Worm (Caenorhabditis elegans) whole organism, L1 larva: ENCODE data around the gene F42H10.3.

Experiments used
- F16B12.6 ChIP-seq: fragments of 150-350 bp; optimal IDR thresholded peaks from 2 replicates; lab custom pipeline; 2014; ENCODE audit warnings: missing biosample characterization, missing genetic modification characterization
- Y116A8C.19 ChIP-seq: sonication (generic microtip); optimal IDR thresholded peaks from 2 replicates; lab custom pipeline; 2016; ENCODE audit warnings: missing compliant biosample characterization, missing genetic modification characterization, borderline replicate concordance
- alr-1 ChIP-seq: fragments of 200-800 bp; sonication (Bioruptor generic); optimal IDR thresholded peaks from 2 replicates; lab custom pipeline; 2018; ENCODE audit warnings: borderline replicate concordance, mild to moderate bottlenecking, missing genetic modification characterization, missing compliant biosample characterization
- aly-2 ChIP-seq: fragments of 150-350 bp; optimal IDR thresholded peaks from 2 replicates; lab custom pipeline; 2014; ENCODE audit warnings: missing biosample characterization, missing genetic modification characterization
- ama-1 ChIP-seq: fragments of 150-350 bp; optimal IDR thresholded peaks from 2 replicates; lab custom pipeline; 2014
- blmp-1 ChIP-seq: fragments of 150-350 bp; optimal IDR thresholded peaks from 2 replicates; lab custom pipeline; 2014; ENCODE audit warnings: missing biosample characterization, missing genetic modification characterization
- ceh-8 ChIP-seq: fragments of 200-800 bp; sonication (Bioruptor generic); optimal IDR thresholded peaks from 2 replicates; lab custom pipeline; 2018; ENCODE audit warnings: mild to moderate bottlenecking, missing genetic modification characterization, moderate library complexity, missing compliant biosample characterization
- ceh-88 ChIP-seq: fragments of 200-800 bp; sonication (Bioruptor generic); IDR thresholded peaks from 2 replicates; pipeline ENCODE4 v1.3.6; 2022; ENCODE audit warnings: missing genetic modification characterization, missing compliant biosample characterization
- ceh-90 ChIP-seq: sonication (generic microtip); optimal IDR thresholded peaks from 2 replicates; lab custom pipeline; 2016; ENCODE audit warnings: missing genetic modification characterization, missing compliant biosample characterization
- dpl-1 ChIP-seq, 3 experiments: fragments of 150-350 bp in 2 of 3; sonication (generic microtip) in 1 of 3; optimal IDR thresholded peaks; 2 replicates each; lab custom pipeline; 2014 to 2017; ENCODE audit warnings: missing biosample characterization in 3 of 3, missing genetic modification characterization in 3 of 3, missing genetic modification reagents in 3 of 3
- dsc-1 ChIP-seq: sonication (generic microtip); optimal IDR thresholded peaks from 2 replicates; lab custom pipeline; 2016; ENCODE audit warnings: mild to moderate bottlenecking, missing genetic modification characterization, missing compliant biosample characterization
- egl-13 ChIP-seq: sonication (generic microtip); optimal IDR thresholded peaks from 2 replicates; lab custom pipeline; 2016; ENCODE audit warnings: missing genotype, missing genetic modification reagents, missing genetic modification characterization, missing compliant biosample characterization
- elt-2 ChIP-seq: sonication (generic microtip); optimal IDR thresholded peaks from 2 replicates; lab custom pipeline; 2016; ENCODE audit warnings: missing genetic modification characterization, mild to moderate bottlenecking, inconsistent platforms, missing compliant biosample characterization, missing genetic modification reagents
- fkh-10 ChIP-seq: sonication (generic microtip); optimal IDR thresholded peaks from 2 replicates; lab custom pipeline; 2017; ENCODE audit warnings: missing biosample characterization, missing genetic modification reagents, missing genetic modification characterization
- fkh-8 ChIP-seq: sonication (generic microtip); optimal IDR thresholded peaks from 2 replicates; lab custom pipeline; 2016; ENCODE audit warnings: mild to moderate bottlenecking, missing genetic modification characterization, missing compliant biosample characterization
- fos-1 ChIP-seq: fragments of 150-350 bp; optimal IDR thresholded peaks from 2 replicates; lab custom pipeline; 2014; ENCODE audit warnings: missing biosample characterization, missing genetic modification characterization
- grh-1 ChIP-seq: fragments of 200-800 bp; sonication (Bioruptor generic); IDR thresholded peaks from 2 replicates; pipeline ENCODE4 v1.3.6; 2022; ENCODE audit warnings: missing genetic modification reagents, missing genetic modification characterization, missing compliant biosample characterization
- hlh-17 ChIP-seq: fragments of 200-800 bp; sonication (Bioruptor generic); optimal IDR thresholded peaks from 2 replicates; lab custom pipeline; 2018; ENCODE audit warnings: missing genetic modification characterization, mild to moderate bottlenecking, missing compliant biosample characterization, moderate library complexity, borderline replicate concordance
- hpl-2 ChIP-seq: fragments of 150-350 bp; optimal IDR thresholded peaks from 2 replicates; lab custom pipeline; 2014; ENCODE audit warnings: missing biosample characterization, missing genetic modification reagents, missing genetic modification characterization
- isw-1 ChIP-seq: fragments of 200-800 bp; sonication (Bioruptor generic); IDR thresholded peaks from 2 replicates; pipeline ENCODE4 v1.3.6; 2022; ENCODE audit warnings: missing genetic modification characterization, missing compliant biosample characterization
- lin-14 ChIP-seq: fragments of 200-800 bp; sonication (Bioruptor generic); optimal IDR thresholded peaks from 2 replicates; lab custom pipeline; 2018; ENCODE audit warnings: mild to moderate bottlenecking, missing genetic modification characterization, moderate library complexity, missing compliant biosample characterization
- lin-35 ChIP-seq, 2 experiments: fragments of 150-350 bp; optimal IDR thresholded peaks; 2 replicates each; lab custom pipeline; 2014; ENCODE audit warnings: missing biosample characterization in 2 of 2, missing genetic modification characterization in 2 of 2, missing genetic modification reagents in 2 of 2
- lsy-2 ChIP-seq, 2 experiments: fragments of 150-350 bp; optimal IDR thresholded peaks; 2 replicates each; lab custom pipeline; 2014; ENCODE audit warnings: missing biosample characterization in 2 of 2, missing genetic modification characterization in 2 of 2
- mab-9 ChIP-seq: fragments of 200-800 bp; sonication (Bioruptor generic); IDR thresholded peaks from 2 replicates; pipeline ENCODE4 v1.3.6; 2022; ENCODE audit warnings: missing genetic modification reagents, missing genetic modification characterization, missing compliant biosample characterization
- mdl-1 ChIP-seq, 2 experiments: fragments of 150-350 bp; optimal IDR thresholded peaks; 2 replicates each; lab custom pipeline; 2014 to 2017; ENCODE audit warnings: missing biosample characterization in 2 of 2, missing genetic modification characterization in 2 of 2, inconsistent platforms in 1 of 2
- mep-1 ChIP-seq: fragments of 150-350 bp; optimal IDR thresholded peaks from 2 replicates; lab custom pipeline; 2014; ENCODE audit warnings: missing biosample characterization, missing genetic modification characterization
- nhr-19 ChIP-seq: fragments of 200-800 bp; sonication (Bioruptor generic); conservative IDR thresholded peaks from 2 replicates; pipeline ENCODE4 v1.3.6; 2022; ENCODE audit warnings: missing genetic modification characterization, missing compliant biosample characterization
- nhr-20 ChIP-seq: sonication (generic microtip); optimal IDR thresholded peaks from 2 replicates; lab custom pipeline; 2016; ENCODE audit warnings: mild to moderate bottlenecking, missing genetic modification characterization, missing compliant biosample characterization
- nhr-28 ChIP-seq: fragments of 150-350 bp; optimal IDR thresholded peaks from 2 replicates; lab custom pipeline; 2014; ENCODE audit warnings: missing biosample characterization, missing genetic modification characterization
- nhr-47 ChIP-seq: sonication (generic microtip); optimal IDR thresholded peaks from 2 replicates; lab custom pipeline; 2016; ENCODE audit warnings: mild to moderate bottlenecking, missing genetic modification characterization, moderate library complexity, missing compliant biosample characterization
- nhr-71 ChIP-seq: sonication (generic microtip); optimal IDR thresholded peaks from 2 replicates; lab custom pipeline; 2016; ENCODE audit warnings: mild to moderate bottlenecking, missing genetic modification characterization, moderate library complexity, missing compliant biosample characterization
- nhr-84 ChIP-seq: sonication (generic microtip); optimal IDR thresholded peaks from 2 replicates; lab custom pipeline; 2017; ENCODE audit warnings: missing biosample characterization, missing genetic modification characterization
- nhr-85 ChIP-seq: sonication (generic microtip); peaks from one replicate; lab custom pipeline; 2016; ENCODE audit warnings: missing genetic modification characterization, inconsistent platforms, missing compliant biosample characterization
- nhr-90 ChIP-seq: sonication (generic microtip); optimal IDR thresholded peaks from 2 replicates; lab custom pipeline; 2016; ENCODE audit warnings: mild to moderate bottlenecking, missing genetic modification characterization, missing compliant biosample characterization; ENCODE audit not compliant: poor library complexity
- pag-3 ChIP-seq: sonication (generic microtip); optimal IDR thresholded peaks from 2 replicates; lab custom pipeline; 2017; ENCODE audit warnings: missing genetic modification characterization, mild to moderate bottlenecking, missing compliant biosample characterization, antibody characterized with exemption, borderline replicate concordance; ENCODE audit not compliant: insufficient read depth
- pqm-1 ChIP-seq: sonication (generic microtip); optimal IDR thresholded peaks from 3 replicates; lab custom pipeline; 2017; ENCODE audit warnings: missing biosample characterization, missing genetic modification characterization
- sox-4 ChIP-seq: sonication (generic microtip); optimal IDR thresholded peaks from 2 replicates; lab custom pipeline; 2016; ENCODE audit warnings: missing genetic modification characterization, missing compliant biosample characterization
- sptf-1 ChIP-seq: fragments of 150-350 bp; optimal IDR thresholded peaks from 2 replicates; lab custom pipeline; 2014; ENCODE audit warnings: missing biosample characterization, missing genetic modification characterization
- swsn-7 ChIP-seq: sonication (generic microtip); optimal IDR thresholded peaks from 2 replicates; lab custom pipeline; 2016; ENCODE audit warnings: missing genetic modification characterization, missing compliant biosample characterization
- tbx-2 ChIP-seq: sonication (generic microtip); optimal IDR thresholded peaks from 2 replicates; lab custom pipeline; 2016; ENCODE audit warnings: missing genetic modification characterization, missing compliant biosample characterization
- unc-130 ChIP-seq: fragments of 150-350 bp; optimal IDR thresholded peaks from 2 replicates; lab custom pipeline; 2017; ENCODE audit warnings: missing biosample characterization, missing genetic modification characterization, inconsistent platforms
- unc-30 ChIP-seq: sonication (generic microtip); optimal IDR thresholded peaks from 2 replicates; lab custom pipeline; 2017; ENCODE audit warnings: missing biosample characterization, missing genetic modification characterization
- unc-62 ChIP-seq: fragments of 150-350 bp; optimal IDR thresholded peaks from 2 replicates; lab custom pipeline; 2014; ENCODE audit warnings: missing biosample characterization, missing genetic modification reagents, missing genetic modification characterization
- unc-98 ChIP-seq: fragments of 200-800 bp; sonication (Bioruptor generic); IDR thresholded peaks from 2 replicates; pipeline ENCODE4 v1.3.6; 2022; ENCODE audit warnings: missing genetic modification characterization, missing compliant biosample characterization
- vab-15 ChIP-seq: sonication (generic microtip); optimal IDR thresholded peaks from 2 replicates; lab custom pipeline; 2017; ENCODE audit warnings: missing genotype, mild to moderate bottlenecking, missing genetic modification characterization, missing compliant biosample characterization
- zag-1 ChIP-seq: fragments of 150-350 bp; optimal IDR thresholded peaks from 2 replicates; lab custom pipeline; 2014; ENCODE audit warnings: missing biosample characterization, missing genetic modification characterization
- zip-4 ChIP-seq: fragments of 200-800 bp; sonication (Bioruptor generic); optimal IDR thresholded peaks from 2 replicates; lab custom pipeline; 2018; ENCODE audit warnings: mild to moderate bottlenecking, missing genetic modification characterization, moderate library complexity, missing compliant biosample characterization

F42H10.3 gene

DNA sequence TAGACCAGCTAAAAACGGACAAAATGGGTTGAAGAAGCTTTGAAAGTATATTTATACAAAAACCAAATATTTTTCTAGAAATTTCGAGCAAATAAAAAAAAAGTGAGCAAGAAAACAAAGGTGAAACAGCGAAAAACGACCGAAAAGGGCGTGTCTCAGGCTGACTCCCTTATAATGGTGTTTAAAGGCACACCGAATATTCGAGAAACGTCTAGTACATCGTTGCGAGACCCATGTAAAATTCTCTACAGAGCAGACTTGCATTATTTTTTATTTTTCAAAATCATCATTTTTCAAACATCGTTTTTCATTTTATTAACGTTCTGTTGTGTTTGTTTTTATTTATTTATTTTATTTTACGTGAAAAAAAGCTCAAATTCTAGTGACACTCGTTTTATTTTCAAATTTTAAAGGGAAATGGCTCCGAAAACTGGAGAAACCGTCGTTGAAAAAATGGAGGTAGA, 37.0 kb upstream of the F42H10.3 start, which contains the start of gene rpn-3 (continued):
- TF ChIP-seq aly-2 (tag; lab: Kevin White, UChicago) = peak; percentile 99
- peak; percentile 97 for TF ChIP-seq lsy-2 (tag; optimal IDR thresholded peaks at IDR 0.05; lab: Kevin White, UChicago)
- peak; percentile 97 for TF ChIP-seq nhr-19 (GFP tag; lab: Robert Waterston, UW)
- TF ChIP-seq lin-35 (GFP tag; optimal IDR thresholded peaks at IDR 0.05; lab: Kevin White, UChicago) = peak; percentile 93
- TF ChIP-seq hlh-17 (GFP tag; lab: Kevin White, UChicago) = no peak
- TF ChIP-seq ceh-8 (GFP tag; lab: Kevin White, UChicago) = peak; percentile 85
- peak; percentile 99 for TF ChIP-seq mep-1 (tag; lab: Kevin White, UChicago)
- TF ChIP-seq isw-1 (GFP tag; lab: Robert Waterston, UW) = peak; percentile 98
- TF ChIP-seq grh-1 (GFP tag; lab: Robert Waterston, UW) = peak; percentile 91
- TF ChIP-seq hpl-2 (GFP tag; lab: Kevin White, UChicago) = peak; percentile 67
- peak; percentile 89 for TF ChIP-seq zip-4 (GFP tag; lab: Kevin White, UChicago)
- TF ChIP-seq unc-130 (tag; lab: Kevin White, UChicago) = peak; percentile 98
- TF ChIP-seq fkh-8 (tag; lab: Kevin White, UChicago) = peak; percentile 99
- TF ChIP-seq alr-1 = no peak
- TF ChIP-seq mdl-1 (tag; optimal IDR thresholded peaks at IDR 0.05; lab: Kevin White, UChicago) = peak in 1 of 2 experiments; percentile 85
- TF ChIP-seq ceh-88 (GFP tag; lab: Robert Waterston, UW) = peak; percentile 90
- TF ChIP-seq tbx-2 (tag; lab: Kevin White, UChicago) = peak; percentile 96
- TF ChIP-seq sptf-1 (tag; lab: Kevin White, UChicago) = no peak
- peak; percentile 77 for TF ChIP-seq pag-3
- peak; percentile 77 for TF ChIP-seq ama-1
- TF ChIP-seq dsc-1 (tag; lab: Kevin White, UChicago) = peak; percentile 98
- TF ChIP-seq dpl-1 (GFP tag; optimal IDR thresholded peaks at IDR 0.05; lab: Kevin White, UChicago) = peak; percentile 87 to 89 (median 89)
- TF ChIP-seq vab-15 (tag; lab: Kevin White, UChicago) = peak; percentile 43
- TF ChIP-seq nhr-71 (tag; lab: Kevin White, UChicago) = peak; percentile 98
- peak; percentile 95 for TF ChIP-seq egl-13 (tag; lab: Kevin White, UChicago)
- TF ChIP-seq unc-98 (GFP tag; lab: Robert Waterston, UW) = peak; percentile 65; the same call in 1 of the 2 replicates
- peak; percentile 98 for TF ChIP-seq lin-14 (GFP tag; lab: Kevin White, UChicago)
- peak; percentile 63 for TF ChIP-seq zag-1 (tag; lab: Kevin White, UChicago)
- TF ChIP-seq Y116A8C.19 (tag; lab: Kevin White, UChicago) = no peak
- peak; percentile 98 for TF ChIP-seq nhr-20 (tag; lab: Kevin White, UChicago)
- TF ChIP-seq nhr-28 = no peak

ce11 chrIII:8449160-8449807, 34.7 kb upstream of the F42H10.3 start, which contains the start of gene mrpl-32:
TSS of gene mrpl-32 (plus strand) at chrIII:8449757.
- no peak for TF ChIP-seq pqm-1 (tag; lab: Kevin White, UChicago)
- no peak for TF ChIP-seq blmp-1 (tag; lab: Kevin White, UChicago)
- peak; percentile 25 for TF ChIP-seq nhr-90
- TF ChIP-seq vab-15 (tag; lab: Kevin White, UChicago) = no peak
- TF ChIP-seq unc-30 (tag; lab: Kevin White, UChicago) = no peak
- TF ChIP-seq swsn-7 (tag; lab: Kevin White, UChicago) = no peak
- peak in 1 of 3 experiments; percentile 10 for TF ChIP-seq dpl-1 (GFP tag; optimal IDR thresholded peaks at IDR 0.05; lab: Kevin White, UChicago)
- TF ChIP-seq nhr-47 (tag; lab: Kevin White, UChicago) = peak; percentile 33
- peak; percentile 34 to 51 for TF ChIP-seq lsy-2 (tag; optimal IDR thresholded peaks at IDR 0.05; lab: Kevin White, UChicago)
- TF ChIP-seq pag-3 = no peak
- no peak for TF ChIP-seq ceh-90 (tag; lab: Kevin White, UChicago)
- no peak for TF ChIP-seq fkh-10 (GFP tag; lab: Kevin White, UChicago)
- TF ChIP-seq unc-62 (GFP tag; lab: Kevin White, UChicago) = no peak
- no peak for TF ChIP-seq nhr-84 (tag; lab: Kevin White, UChicago)
- TF ChIP-seq fos-1 (tag; lab: Kevin White, UChicago) = no peak
- no peak for TF ChIP-seq tbx-2 (tag; lab: Kevin White, UChicago)
- TF ChIP-seq nhr-85 = no peak
- peak; percentile 82 for TF ChIP-seq ama-1
- TF ChIP-seq lin-35 (GFP tag; optimal IDR thresholded peaks at IDR 0.05; lab: Kevin White, UChicago) = peak in 1 of 2 experiments; percentile 17
- peak; percentile 29 for TF ChIP-seq nhr-71 (tag; lab: Kevin White, UChicago)
- TF ChIP-seq mab-9 (GFP tag; lab: Robert Waterston, UW) = no peak
- peak; percentile 45 for TF ChIP-seq F16B12.6 (tag; lab: Kevin White, UChicago)
- peak; percentile 73 for TF ChIP-seq aly-2 (tag; lab: Kevin White, UChicago)
- peak; percentile 10 for TF ChIP-seq mep-1 (tag; lab: Kevin White, UChicago)
- no peak for TF ChIP-seq fkh-8 (tag; lab: Kevin White, UChicago)
- TF ChIP-seq elt-2 (tag; lab: Kevin White, UChicago) = no peak
- no peak for TF ChIP-seq sox-4 (tag; lab: Kevin White, UChicago)
- no peak for TF ChIP-seq nhr-19 (GFP tag; lab: Robert Waterston, UW)
